Worm (Caenorhabditis elegans): Measurements from ENCODE around the gene F26G1.1.

The F26G1.1 gene

DNA sequence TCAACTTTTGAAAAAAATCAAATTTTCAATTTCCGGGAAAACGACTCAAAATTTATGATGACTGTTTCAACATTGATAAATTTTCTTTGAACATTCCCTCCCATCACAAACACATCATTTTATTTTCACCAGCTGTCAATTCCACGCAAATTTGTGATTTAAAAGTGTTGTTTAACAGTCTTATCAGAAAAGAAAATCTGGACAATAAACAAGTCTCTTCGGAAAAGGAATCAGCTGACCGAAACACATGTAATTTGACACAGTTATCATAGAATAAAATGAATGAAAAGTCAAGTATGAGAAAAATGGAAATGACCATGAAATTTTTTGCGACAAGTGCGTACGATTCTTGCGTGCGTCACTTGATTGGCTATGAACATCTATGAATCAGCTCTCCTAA is 22.3 kb upstream of the F26G1.1 start (continued):
- TF ChIP-seq pag-3 (tag; optimal IDR thresholded peaks at IDR 0.05; ENCODE audit: borderline replicate concordance, insufficient read depth) (no peak), nhr-28 (tag; optimal IDR thresholded peaks at IDR 0.05) (no peak), nhr-76 (tag; optimal IDR thresholded peaks at IDR 0.05) (no peak), hlh-4 (tag; optimal IDR thresholded peaks at IDR 0.05) (no peak), ztf-11 (tag; optimal IDR thresholded peaks at IDR 0.05) (no peak)

DNA sequence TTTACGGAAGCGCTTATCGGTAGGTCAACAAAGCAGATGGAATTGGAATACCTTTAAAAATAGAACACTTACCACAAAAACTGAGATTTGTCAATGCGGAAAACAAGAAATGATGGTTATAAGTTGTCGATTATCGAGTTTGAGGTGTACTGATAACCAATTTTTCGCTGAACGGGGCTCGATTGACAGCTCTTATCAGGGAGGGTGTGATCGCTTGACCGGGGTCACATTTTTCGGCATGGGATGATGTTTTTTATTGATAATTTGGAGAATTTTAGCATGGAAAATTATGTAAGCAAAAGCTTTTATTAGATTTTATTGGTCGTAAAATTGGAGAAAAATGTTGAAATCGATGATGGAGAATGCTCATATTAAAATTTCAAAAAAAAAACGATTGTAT is 21.5 kb upstream of the F26G1.1 start:
- peak; percentile 99 for TF ChIP-seq elt-2 (tag; optimal IDR thresholded peaks at IDR 0.05)
- peak; percentile 82 for TF ChIP-seq pqm-1 (tag; optimal IDR thresholded peaks at IDR 0.05)
- TF ChIP-seq sup-37 (GFP tag; optimal IDR thresholded peaks at IDR 0.05): no peak
- no peak for TF ChIP-seq hpl-2 (GFP tag; optimal IDR thresholded peaks at IDR 0.05)
- TF ChIP-seq ama-1 (optimal IDR thresholded peaks at IDR 0.05): no peak
- peak in 1 of 2 experiments; percentile 26 for TF ChIP-seq lin-35 (GFP tag; optimal IDR thresholded peaks at IDR 0.05)
- TF ChIP-seq snpc-4 (tag; optimal IDR thresholded peaks at IDR 0.05): no peak
- no peak for TF ChIP-seq nhr-76 (tag; optimal IDR thresholded peaks at IDR 0.05)
- no peak for TF ChIP-seq lin-13 (GFP tag; optimal IDR thresholded peaks at IDR 0.05)
- no peak for TF ChIP-seq unc-62 (GFP tag; optimal IDR thresholded peaks at IDR 0.05)
- no peak for TF ChIP-seq zip-4 (GFP tag; optimal IDR thresholded peaks at IDR 0.05)
- peak; percentile 43 for TF ChIP-seq lin-14 (GFP tag; optimal IDR thresholded peaks at IDR 0.05)
- no peak for TF ChIP-seq Y116A8C.19 (tag; optimal IDR thresholded peaks at IDR 0.05; ENCODE audit: borderline replicate concordance)
- no peak for TF ChIP-seq vab-15 (tag; optimal IDR thresholded peaks at IDR 0.05)
- no peak for TF ChIP-seq hlh-17 (GFP tag; optimal IDR thresholded peaks at IDR 0.05; ENCODE audit: borderline replicate concordance)
- no peak for TF ChIP-seq tbx-2 (tag; optimal IDR thresholded peaks at IDR 0.05)
- TF ChIP-seq efl-3 (GFP tag; optimal IDR thresholded peaks at IDR 0.05): no peak
- TF ChIP-seq ceh-8 (GFP tag; optimal IDR thresholded peaks at IDR 0.05): no peak

DNA sequence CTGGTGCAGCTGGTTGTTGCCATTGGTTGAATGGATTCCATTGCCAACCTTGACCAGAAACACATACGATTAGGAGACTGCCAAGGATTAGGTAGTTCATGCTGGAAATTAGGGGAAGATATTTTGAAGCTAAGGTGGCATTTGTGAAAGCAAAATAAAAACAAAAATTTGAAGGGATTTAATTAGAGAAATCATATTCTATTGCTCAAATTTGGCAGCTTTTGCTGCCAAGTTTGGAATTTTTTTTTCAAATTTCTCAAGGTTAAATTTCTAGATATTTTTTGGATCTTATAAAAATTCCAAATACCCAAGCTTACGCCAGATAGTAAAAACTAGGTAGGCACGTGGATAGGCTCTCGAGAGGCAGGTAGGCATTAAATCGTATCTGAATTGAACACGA is 20.1 kb upstream of the F26G1.1 start, which contains the start of gene F26G1.5:
Gene F26G1.5 (minus strand): TSS at position 101 of the 400 bp plus-strand sequence.
- TF ChIP-seq efl-1 (optimal IDR thresholded peaks at IDR 0.05) (no peak), efl-1 (GFP tag; optimal IDR thresholded peaks at IDR 0.05 in 1 of 2) (no peak), C04F5.9 (tag; optimal IDR thresholded peaks at IDR 0.05) (no peak), blmp-1 (tag; optimal IDR thresholded peaks at IDR 0.05) (no peak), C34B4.2 (tag; optimal IDR thresholded peaks at IDR 0.05) (no peak), hlh-4 (tag; optimal IDR thresholded peaks at IDR 0.05) (no peak), mef-2 (tag; optimal IDR thresholded peaks at IDR 0.05) (no peak), elt-3 (tag; optimal IDR thresholded peaks at IDR 0.05) (no peak), swsn-7 (tag; optimal IDR thresholded peaks at IDR 0.05) (no peak), mep-1 (tag; optimal IDR thresholded peaks at IDR 0.05) (no peak), C16A3.4 (tag; optimal IDR thresholded peaks at IDR 0.05) (no peak), pqm-1 (tag; optimal IDR thresholded peaks at IDR 0.05) (no peak), xbp-1 (tag; optimal IDR thresholded peaks at IDR 0.05) (no peak), nhr-28 (tag; optimal IDR thresholded peaks at IDR 0.05) (no peak), isw-1 (GFP tag; IDR thresholded peaks at IDR 0.05) (no peak), ceh-88 (GFP tag; IDR thresholded peaks at IDR 0.05) (no peak), sptf-1 (tag; optimal IDR thresholded peaks at IDR 0.05) (no peak), ama-1 (optimal IDR thresholded peaks at IDR 0.05) (no peak), F16B12.6 (tag; optimal IDR thresholded peaks at IDR 0.05) (no peak)

DNA sequence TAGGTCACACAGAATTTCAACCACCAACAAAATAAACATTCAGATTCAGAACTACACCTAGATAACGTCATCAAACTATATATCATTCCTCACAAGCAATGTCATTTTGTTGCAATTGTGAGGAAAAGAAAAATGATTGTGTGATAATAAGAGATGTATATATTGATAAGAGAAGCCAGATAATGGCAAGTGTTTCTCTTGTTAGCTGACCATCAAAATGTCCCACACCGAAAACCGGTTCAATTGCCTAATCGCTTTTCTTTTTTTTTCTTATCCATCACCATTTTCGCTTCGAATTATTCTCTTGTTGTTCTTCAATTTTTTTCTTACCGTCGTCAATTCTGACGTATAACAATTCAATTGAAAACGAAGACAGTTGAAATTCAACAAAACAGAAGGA is 19.0 kb upstream of the F26G1.1 start:
- TF ChIP-seq nhr-28 (tag; optimal IDR thresholded peaks at IDR 0.05) (no peak), nhr-20 (tag; optimal IDR thresholded peaks at IDR 0.05) (peak; percentile 17), blmp-1 (tag; optimal IDR thresholded peaks at IDR 0.05) (peak; percentile 86), unc-98 (GFP tag; IDR thresholded peaks at IDR 0.05) (no peak), lin-14 (GFP tag; optimal IDR thresholded peaks at IDR 0.05) (peak; percentile 62), lin-15B (tag; optimal IDR thresholded peaks at IDR 0.05) (no peak), elt-3 (tag; optimal IDR thresholded peaks at IDR 0.05) (peak in 4 of 6 experiments; percentile 32 to 92 (median 80)), vab-15 (tag; optimal IDR thresholded peaks at IDR 0.05) (no peak), C04F5.9 (tag; optimal IDR thresholded peaks at IDR 0.05) (no peak), tlp-1 (tag; optimal IDR thresholded peaks at IDR 0.05) (no peak), unc-62 (GFP tag; optimal IDR thresholded peaks at IDR 0.05) (no peak), hpl-2 (GFP tag; optimal IDR thresholded peaks at IDR 0.05) (no peak), grh-1 (GFP tag; IDR thresholded peaks at IDR 0.05) (peak; percentile 53), nhr-85 (tag) (peak; percentile 88), fkh-8 (tag; optimal IDR thresholded peaks at IDR 0.05) (no peak)

Measured in whole organism, L1 larva.